Fruit fly (Drosophila melanogaster): ENCODE results near the gene EMC1.

dm6 chr3R:7886167-7886858, 20.9 kb downstream of the EMC1 start, which contains the start of gene CG17816:
- TF ChIP-seq ttk (optimal IDR thresholded peaks at IDR 0.05) (no peak), Sin3A (optimal IDR thresholded peaks at IDR 0.05) (no peak), Myc (optimal IDR thresholded peaks at IDR 0.05) (no peak), h (optimal IDR thresholded peaks at IDR 0.05) (no peak), psq (optimal IDR thresholded peaks at IDR 0.05) (no peak), insv (optimal IDR thresholded peaks at IDR 0.05) (no peak)

Data from Kc167 (cell line).